Worm (Caenorhabditis elegans): ENCODE measurements around the gene fbxa-114.

DNA sequence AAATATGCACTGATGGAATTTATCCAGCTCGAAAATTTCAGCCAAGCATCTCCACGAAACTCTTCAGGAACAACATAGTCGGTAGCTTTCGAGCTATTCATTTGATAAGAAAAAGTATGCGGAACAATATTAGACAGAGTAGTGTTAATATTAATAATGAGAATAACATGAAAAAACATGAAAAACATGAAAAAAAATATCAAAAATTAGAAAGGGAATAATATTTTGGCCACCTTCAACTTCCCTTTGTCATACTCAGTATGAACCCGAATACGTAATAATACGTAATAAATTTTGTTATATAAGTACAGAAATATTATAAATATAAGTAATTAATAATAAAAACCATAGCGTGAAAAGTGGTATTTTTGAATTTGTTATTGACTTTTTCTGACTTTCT lies 29.5 kb upstream of the fbxa-114 start, which contains the start of gene srw-39:
- TF ChIP-seq flt-1 (GFP tag; IDR thresholded peaks at IDR 0.05), result no peak
- TF ChIP-seq ztf-23 (GFP tag; IDR thresholded peaks at IDR 0.05), result no peak
- TF ChIP-seq klf-2 (GFP tag; conservative IDR thresholded peaks at IDR 0.05), result no peak
- no peak for TF ChIP-seq T22C8.4 (GFP tag; IDR thresholded peaks at IDR 0.05)
- TF ChIP-seq ref-1 (GFP tag; conservative IDR thresholded peaks at IDR 0.05), result no peak
